Fruit fly (Drosophila melanogaster): ENCODE results near the gene Nhe2.

The Nhe2 gene

dm6 chr2L:21158554-21158953, 54.2 kb downstream of the Nhe2 start, which contains the start of the genes Coq3 and Pld3 (continued):
- TF ChIP-seq lola (GFP tag; optimal IDR thresholded peaks at IDR 0.05) (peak in 1 of 3 experiments; percentile 69), en (GFP tag; optimal IDR thresholded peaks at IDR 0.05) (peak; percentile 25), CG7987 (GFP tag; optimal IDR thresholded peaks at IDR 0.05) (peak; percentile 64), oc (tag; optimal IDR thresholded peaks at IDR 0.05) (no peak), CG9932 (GFP tag; IDR thresholded peaks at IDR 0.05) (peak; percentile 80), Meics (GFP tag; optimal IDR thresholded peaks at IDR 0.05) (peak; percentile 86), hb (GFP tag; IDR thresholded peaks at IDR 0.05; ENCODE audit: partially characterized antibody) (no peak), CG14965 (GFP tag; optimal IDR thresholded peaks at IDR 0.05; ENCODE audit: borderline replicate concordance) (no peak), Sox100B (GFP tag; optimal IDR thresholded peaks at IDR 0.05) (peak; percentile 69), CG11560 (tag; IDR thresholded peaks at IDR 0.05) (no peak), az2 (GFP tag; optimal IDR thresholded peaks at IDR 0.05) (peak; percentile 88), gro (GFP tag; optimal IDR thresholded peaks at IDR 0.05) (peak; percentile 75), ken (GFP tag; IDR thresholded peaks at IDR 0.05) (peak; percentile 61; the same call in 2 of the 3 replicates), Stat92E (GFP tag; optimal IDR thresholded peaks at IDR 0.05) (no peak), so (GFP tag; IDR thresholded peaks at IDR 0.05) (peak; percentile 68; the same call in 2 of the 3 replicates), CG12942 (GFP tag; optimal IDR thresholded peaks at IDR 0.05) (peak; percentile 69), fd102C (GFP tag; optimal IDR thresholded peaks at IDR 0.05) (no peak), CG18619 (GFP tag; optimal IDR thresholded peaks at IDR 0.05) (peak; percentile 73), seq (GFP tag; IDR thresholded peaks at IDR 0.05) (peak; percentile 50; the same call in 1 of the 2 replicates), H15 (GFP tag; IDR thresholded peaks at IDR 0.05) (peak; percentile 70; the same call in 2 of the 3 replicates), CG33557 (GFP tag; optimal IDR thresholded peaks at IDR 0.05) (peak; percentile 54), pita (GFP tag; optimal IDR thresholded peaks at IDR 0.05) (no peak), Rfx (GFP tag; IDR thresholded peaks at IDR 0.05) (peak; percentile 89), CG16779 (GFP tag; IDR thresholded peaks at IDR 0.05) (peak; percentile 80), gce (GFP tag; IDR thresholded peaks at IDR 0.05) (peak; percentile 67; the same call in 2 of the 3 replicates), CG9215 (GFP tag; IDR thresholded peaks at IDR 0.05) (peak; percentile 72), ftz-f1 (GFP tag; optimal IDR thresholded peaks at IDR 0.05) (no peak), B-H2 (GFP tag; optimal IDR thresholded peaks at IDR 0.05) (peak; percentile 87), schlank (tag; optimal IDR thresholded peaks at IDR 0.05) (peak; percentile 70), dpn (GFP tag; optimal IDR thresholded peaks at IDR 0.05) (peak; percentile 73 to 83), nerfin-2 (GFP tag; IDR thresholded peaks at IDR 0.05; ENCODE audit: partially characterized antibody) (no peak), corto (GFP tag; optimal IDR thresholded peaks at IDR 0.05) (no peak), tin (GFP tag; optimal IDR thresholded peaks at IDR 0.05) (peak; percentile 87), HLH3B (GFP tag; IDR thresholded peaks at IDR 0.05) (peak; percentile 72), bowl (GFP tag; IDR thresholded peaks at IDR 0.05) (no peak), tup (GFP tag; optimal IDR thresholded peaks at IDR 0.05) (peak; percentile 50), PHDP (tag; optimal IDR thresholded peaks at IDR 0.05) (peak; percentile 86), lov (optimal IDR thresholded peaks at IDR 0.05) (no peak), lov (GFP tag; IDR thresholded peaks at IDR 0.05) (peak; percentile 80; the same call in 1 of the 3 replicates), CG34224 (GFP tag; IDR thresholded peaks at IDR 0.05; ENCODE audit: partially characterized antibody) (no peak), Spps (tag; optimal IDR thresholded peaks at IDR 0.05) (peak; percentile 58), chn (GFP tag; optimal IDR thresholded peaks at IDR 0.05) (peak; percentile 73), Elba2 (GFP tag; optimal IDR thresholded peaks at IDR 0.05) (no peak), Bteb2 (GFP tag; optimal IDR thresholded peaks at IDR 0.05) (peak; percentile 77), CG43689 (GFP tag; IDR thresholded peaks at IDR 0.05) (peak; percentile 73), CG1602 (GFP tag; optimal IDR thresholded peaks at IDR 0.05) (peak; percentile 72), crol (GFP tag; IDR thresholded peaks at IDR 0.05) (no peak), CG11723 (GFP tag; optimal IDR thresholded peaks at IDR 0.05) (peak; percentile 70), CG14667 (GFP tag; IDR thresholded peaks at IDR 0.05) (peak; percentile 69), NfI (GFP tag; optimal IDR thresholded peaks at IDR 0.05) (peak; percentile 84), gfzf (GFP tag; optimal IDR thresholded peaks at IDR 0.05) (no peak)

All from whole organism, embryonic.